Fruit fly (Drosophila melanogaster) whole organism, adult: ENCODE measurements around the gene Cht7.

Experiments used
- CG11617 ChIP-seq: fragments of 200-800 bp; sonication (Bioruptor generic); optimal IDR thresholded peaks from 2 replicates; lab custom pipeline; 2017; ENCODE audit warnings: mild to moderate bottlenecking, missing biosample characterization, missing genetic modification reagents, missing genetic modification characterization
- CG12768 ChIP-seq: fragments of 200-800 bp; sonication (Bioruptor generic); optimal IDR thresholded peaks from 2 replicates; lab custom pipeline; 2017; ENCODE audit warnings: missing biosample characterization, missing genetic modification characterization, mild to moderate bottlenecking, moderate library complexity, missing genetic modification reagents
- CG14711 ChIP-seq: fragments of 200-800 bp; sonication (Bioruptor generic); optimal IDR thresholded peaks from 2 replicates; lab custom pipeline; 2018; ENCODE audit warnings: missing biosample characterization, mild to moderate bottlenecking, missing genetic modification characterization, moderate library complexity
- CG1620 ChIP-seq: fragments of 200-800 bp; sonication (Bioruptor generic); optimal IDR thresholded peaks from 2 replicates; lab custom pipeline; 2016; ENCODE audit warnings: missing biosample characterization, missing genetic modification characterization
- CG33017 ChIP-seq: fragments of 200-800 bp; sonication (Bioruptor generic); optimal IDR thresholded peaks from 2 replicates; lab custom pipeline; 2018; ENCODE audit warnings: missing biosample characterization, mild to moderate bottlenecking, missing genetic modification characterization, moderate library complexity
- CG5204 ChIP-seq: fragments of 200-800 bp; sonication (Bioruptor generic); optimal IDR thresholded peaks from 2 replicates; lab custom pipeline; 2016; ENCODE audit warnings: missing biosample characterization, missing genetic modification characterization
- CG7045 ChIP-seq: fragments of 200-800 bp; sonication (Bioruptor generic); optimal IDR thresholded peaks from 2 replicates; lab custom pipeline; 2017; ENCODE audit warnings: missing biosample characterization, mild to moderate bottlenecking, missing genetic modification characterization
- CG7101 ChIP-seq: fragments of 200-800 bp; sonication (Bioruptor generic); optimal IDR thresholded peaks from 2 replicates; lab custom pipeline; 2018; ENCODE audit warnings: missing biosample characterization, mild to moderate bottlenecking, missing genetic modification characterization, moderate library complexity
- Clk ChIP-seq: fragments of 200-800 bp; sonication (Bioruptor generic); optimal IDR thresholded peaks from 2 replicates; lab custom pipeline; 2017; ENCODE audit warnings: missing biosample characterization, missing genetic modification characterization
- Crg-1 ChIP-seq: fragments of 200-800 bp; sonication (Bioruptor generic); optimal IDR thresholded peaks from 2 replicates; lab custom pipeline; 2016; ENCODE audit warnings: missing biosample characterization, missing genetic modification characterization
- Hr96 ChIP-seq: fragments of 200-800 bp; sonication (Bioruptor generic); optimal IDR thresholded peaks from 2 replicates; lab custom pipeline; 2016; ENCODE audit warnings: missing biosample characterization, missing genetic modification characterization
- Mnt ChIP-seq: fragments of 200-800 bp; sonication (Bioruptor generic); optimal IDR thresholded peaks from 2 replicates; lab custom pipeline; 2016; ENCODE audit warnings: missing biosample characterization, mild to moderate bottlenecking, missing genetic modification characterization
- bab1 ChIP-seq: fragments of 200-800 bp; sonication (Bioruptor generic); optimal IDR thresholded peaks from 3 replicates; lab custom pipeline; 2019; ENCODE audit warnings: missing biosample characterization, mild to moderate bottlenecking, missing genetic modification characterization, moderate library complexity
- cic ChIP-seq: fragments of 200-800 bp; sonication (Bioruptor generic); optimal IDR thresholded peaks from 2 replicates; lab custom pipeline; 2017; ENCODE audit warnings: missing biosample characterization, mild to moderate bottlenecking, missing genetic modification characterization, moderate library complexity
- cnc ChIP-seq, 2 experiments: fragments of >200 bp; optimal IDR thresholded peaks; 2 replicates each; lab custom pipeline; 2017
- kay ChIP-seq: fragments of 200-800 bp; sonication (Bioruptor generic); peaks from one replicate; lab custom pipeline; 2016; ENCODE audit warnings: missing biosample characterization, missing genetic modification characterization, borderline replicate concordance
- ovo ChIP-seq: fragments of 200-800 bp; sonication (Bioruptor generic); optimal IDR thresholded peaks from 2 replicates; lab custom pipeline; 2016; ENCODE audit warnings: missing biosample characterization, missing genetic modification characterization
- pad ChIP-seq: fragments of 200-800 bp; sonication (Bioruptor generic); optimal IDR thresholded peaks from 3 replicates; lab custom pipeline; 2017; ENCODE audit warnings: missing biosample characterization, missing genetic modification characterization, mild to moderate bottlenecking, moderate library complexity, missing genetic modification reagents
- tj ChIP-seq: fragments of 200-800 bp; sonication (Bioruptor generic); optimal IDR thresholded peaks from 3 replicates; lab custom pipeline; 2017; ENCODE audit warnings: missing biosample characterization, mild to moderate bottlenecking, missing genetic modification characterization, moderate library complexity
- toe ChIP-seq: fragments of 200-800 bp; sonication (Bioruptor generic); optimal IDR thresholded peaks from 2 replicates; lab custom pipeline; 2016; ENCODE audit warnings: missing biosample characterization, missing genetic modification characterization

The Cht7 gene

dm6 chr3L:3058970-3059883, 47.5 kb downstream of the Cht7 start:
- TF ChIP-seq tj (GFP tag; lab: Kevin White, UChicago), result peak; percentile 74
- no peak for TF ChIP-seq CG1620 (GFP tag; lab: Kevin White, UChicago)
- no peak for TF ChIP-seq CG14711 (tag; lab: Kevin White, UChicago)
- no peak for TF ChIP-seq cic (GFP tag; lab: Kevin White, UChicago)

DNA sequence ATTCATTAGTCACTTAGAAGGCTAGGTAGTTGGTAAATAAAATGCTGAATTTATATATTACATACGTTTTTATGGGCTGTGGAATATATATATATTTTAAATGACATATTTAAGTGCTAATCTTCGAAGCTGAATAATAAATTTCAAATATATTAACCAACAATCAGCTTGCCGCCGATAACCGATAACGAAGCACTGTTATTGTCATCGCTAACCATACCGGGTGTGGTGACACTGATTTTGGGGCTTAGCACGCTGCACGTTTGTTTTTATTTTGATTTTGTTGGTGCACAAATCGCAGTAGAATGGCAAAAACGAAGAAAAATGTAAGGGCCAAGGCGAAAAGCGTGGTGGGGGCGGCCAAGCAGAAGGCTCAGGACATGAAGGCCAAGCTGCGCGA, 51.9 kb downstream of the Cht7 start, which contains the start of gene CG16753:
TSS of gene CG16753 (plus strand) at position 229 of the 400 bp plus-strand sequence.
- TF ChIP-seq CG12768 (GFP tag; lab: Kevin White, UChicago) (no peak), CG7101 (tag; lab: Kevin White, UChicago) (no peak), Mnt (peak; percentile 59), CG5204 (GFP tag; lab: Kevin White, UChicago) (no peak), bab1 (GFP tag; lab: Kevin White, UChicago) (peak; percentile 31), CG33017 (tag; lab: Kevin White, UChicago) (no peak)

- TF ChIP-seq CG7101 (tag; lab: Kevin White, UChicago) (no peak), CG33017 (tag; lab: Kevin White, UChicago) (no peak), CG14711 (tag; lab: Kevin White, UChicago) (no peak), CG5204 (GFP tag; lab: Kevin White, UChicago) (no peak), cic (GFP tag; lab: Kevin White, UChicago) (no peak), tj (GFP tag; lab: Kevin White, UChicago) (no peak), CG11617 (GFP tag; lab: Kevin White, UChicago) (no peak), pad (GFP tag; lab: Kevin White, UChicago) (no peak), Hr96 (GFP tag; lab: Kevin White, UChicago) (no peak), bab1 (GFP tag; lab: Kevin White, UChicago) (no peak), Crg-1 (no peak), ovo (GFP tag; lab: Kevin White, UChicago) (no peak), cnc (optimal IDR thresholded peaks at IDR 0.05; lab: Kevin White, UChicago) (no peak), toe (GFP tag; lab: Kevin White, UChicago) (no peak), CG12768 (GFP tag; lab: Kevin White, UChicago) (no peak)
These were observed 52.7 kb downstream of the Cht7 start for dm6 chr3L:3054099-3054498.

dm6 chr3L:3052110-3052871, 54.5 kb downstream of the Cht7 start, which contains the start of gene CG1271:
Gene CG1271 (plus strand): TSS chr3L:3052514.
- TF ChIP-seq bab1 (GFP tag; lab: Kevin White, UChicago) (peak; percentile 11), tj (GFP tag; lab: Kevin White, UChicago) (peak; percentile 14), CG7045 (GFP tag; lab: Kevin White, UChicago) (peak; percentile 57), cic (GFP tag; lab: Kevin White, UChicago) (peak; percentile 80), CG1620 (GFP tag; lab: Kevin White, UChicago) (peak; percentile 75), toe (GFP tag; lab: Kevin White, UChicago) (no peak), CG11617 (GFP tag; lab: Kevin White, UChicago) (peak; percentile 78), kay (GFP tag; lab: Kevin White, UChicago) (no peak), CG5204 (GFP tag; lab: Kevin White, UChicago) (no peak), Hr96 (GFP tag; lab: Kevin White, UChicago) (no peak), CG14711 (tag; lab: Kevin White, UChicago) (peak; percentile 99), pad (GFP tag; lab: Kevin White, UChicago) (peak; percentile 64), Mnt (peak; percentile 71), ovo (GFP tag; lab: Kevin White, UChicago) (peak; percentile 58), CG33017 (tag; lab: Kevin White, UChicago) (peak; percentile 70), cnc (optimal IDR thresholded peaks at IDR 0.05; lab: Kevin White, UChicago) (no peak), Crg-1 (peak; percentile 81), Clk (GFP tag; lab: Kevin White, UChicago) (peak; percentile 16), CG12768 (GFP tag; lab: Kevin White, UChicago) (peak; percentile 55), CG7101 (tag; lab: Kevin White, UChicago) (peak; percentile 71)

DNA sequence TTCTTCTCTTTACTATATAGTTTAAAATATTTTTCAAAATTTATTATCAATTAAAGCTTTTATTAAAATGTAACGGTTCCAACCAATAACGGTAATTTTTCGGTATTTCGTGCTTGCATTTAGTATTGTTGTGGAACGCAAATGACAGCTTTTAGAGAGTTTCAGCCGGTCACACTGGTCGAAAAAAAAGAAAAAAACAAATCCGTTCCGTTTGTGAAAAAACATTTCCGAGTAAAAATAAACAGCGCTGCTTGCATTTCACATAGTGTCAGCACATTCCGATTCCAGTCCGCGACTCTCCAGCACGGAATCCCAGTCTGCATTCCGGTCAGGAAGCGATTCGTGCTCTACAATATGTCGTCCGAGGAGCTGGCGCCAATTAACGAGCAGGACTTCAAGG, 56.6 kb downstream of the Cht7 start, which contains the start of gene CG32485:
TSS of gene CG32485 (plus strand) at position 139 of the 400 bp plus-strand sequence.
- TF ChIP-seq cic (GFP tag; lab: Kevin White, UChicago) (peak; percentile 12), Hr96 (GFP tag; lab: Kevin White, UChicago) (no peak), CG1620 (GFP tag; lab: Kevin White, UChicago) (no peak), Crg-1 (no peak), ovo (GFP tag; lab: Kevin White, UChicago) (peak; percentile 61), CG11617 (GFP tag; lab: Kevin White, UChicago) (peak; percentile 35), tj (GFP tag; lab: Kevin White, UChicago) (peak; percentile 86), pad (GFP tag; lab: Kevin White, UChicago) (no peak), bab1 (GFP tag; lab: Kevin White, UChicago) (no peak), toe (GFP tag; lab: Kevin White, UChicago) (no peak), CG33017 (tag; lab: Kevin White, UChicago) (no peak)
